Worm (Caenorhabditis elegans) whole organism, early embryonic: Measurements from ENCODE around the gene srh-269.

Source experiments
- B0310.2 ChIP-seq: sonication (generic microtip); optimal IDR thresholded peaks from 2 replicates; lab custom pipeline; 2016; ENCODE audit warnings: mild to moderate bottlenecking, missing genetic modification characterization, missing compliant biosample characterization
- F13C5.2 ChIP-seq: sonication (generic microtip); optimal IDR thresholded peaks from 2 replicates; lab custom pipeline; 2017; ENCODE audit warnings: mild to moderate bottlenecking, missing genetic modification characterization, inconsistent platforms, missing compliant biosample characterization
- ama-1 ChIP-seq: fragments of 150-350 bp; optimal IDR thresholded peaks from 2 replicates; lab custom pipeline; 2014
- ets-7 ChIP-seq: sonication (generic microtip); optimal IDR thresholded peaks from 2 replicates; lab custom pipeline; 2016; ENCODE audit warnings: missing genotype, missing genetic modification characterization, missing compliant biosample characterization
- flt-1 ChIP-seq: fragments of 200-800 bp; sonication (Bioruptor generic); IDR thresholded peaks from 2 replicates; pipeline ENCODE4 v1.3.6; 2022; ENCODE audit warnings: missing genetic modification characterization, missing compliant biosample characterization
- hmbx-1 ChIP-seq: sonication (generic microtip); optimal IDR thresholded peaks from 2 replicates; lab custom pipeline; 2016; ENCODE audit warnings: mild to moderate bottlenecking, missing genetic modification characterization, missing compliant biosample characterization
- hmg-4 ChIP-seq: fragments of 200-800 bp; sonication (Bioruptor generic); optimal IDR thresholded peaks from 2 replicates; lab custom pipeline; 2018; ENCODE audit warnings: mild to moderate bottlenecking, missing genetic modification characterization, missing compliant biosample characterization
- tbx-11 ChIP-seq: fragments of 200-800 bp; sonication (Bioruptor generic); IDR thresholded peaks from 2 replicates; pipeline ENCODE4 v1.3.6; 2022; ENCODE audit warnings: missing genetic modification characterization, missing compliant biosample characterization
- tbx-37 ChIP-seq: fragments of 200-800 bp; sonication (Bioruptor generic); conservative IDR thresholded peaks from 2 replicates; pipeline ENCODE4 v1.3.6; 2022; ENCODE audit warnings: missing genetic modification reagents, missing genetic modification characterization, missing compliant biosample characterization
- tra-4 ChIP-seq: sonication (generic microtip); optimal IDR thresholded peaks from 2 replicates; lab custom pipeline; 2017; ENCODE audit warnings: missing genetic modification characterization, missing compliant biosample characterization

DNA sequence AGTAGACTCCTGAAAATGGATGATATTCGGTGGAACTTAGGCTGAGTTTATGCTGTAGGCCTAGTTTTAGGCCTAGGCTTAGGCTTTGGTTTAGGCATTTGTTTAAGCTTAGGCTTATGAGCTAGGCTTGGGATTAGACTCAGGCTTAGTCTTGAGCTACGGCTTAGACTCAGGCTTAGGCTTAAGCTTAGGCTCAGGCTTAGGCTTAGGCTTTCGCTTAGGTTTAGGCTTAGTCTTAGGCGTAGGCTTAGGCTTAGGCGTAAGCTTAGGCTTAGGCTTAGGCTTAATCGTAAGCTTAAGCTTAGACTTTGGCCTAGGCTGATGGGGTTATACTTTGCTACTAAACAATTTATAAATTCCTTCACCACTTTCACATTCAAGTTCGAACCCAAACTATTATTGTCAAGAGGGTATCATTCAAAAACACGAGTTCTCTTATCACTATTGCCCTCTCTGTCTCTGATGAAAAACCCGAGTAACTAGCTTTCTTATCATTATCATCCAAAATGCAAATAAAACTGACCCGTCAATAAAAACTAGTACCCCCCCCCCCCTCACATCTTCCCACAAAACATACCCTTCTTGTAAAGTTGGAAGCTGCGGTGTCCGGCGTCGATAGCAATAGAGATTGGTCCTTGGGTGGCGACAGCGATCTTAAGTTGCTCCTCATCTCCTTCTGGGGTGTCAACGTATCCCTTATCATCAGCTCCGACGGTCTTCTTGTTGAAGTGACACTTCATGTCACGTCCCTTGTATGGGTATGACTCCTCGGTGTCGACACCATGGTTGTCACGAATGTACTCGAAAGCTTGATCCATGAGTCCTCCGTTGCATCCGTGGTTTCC, 1.3 kb upstream of the srh-269 start:
- TF ChIP-seq B0310.2 (tag; lab: Kevin White, UChicago) (no peak), ama-1 (lab: Kevin White, UChicago) (no peak), F13C5.2 (tag; lab: Kevin White, UChicago) (no peak), hmg-4 (GFP tag; lab: Kevin White, UChicago) (no peak), ets-7 (tag; lab: Kevin White, UChicago) (no peak), hmbx-1 (tag; lab: Kevin White, UChicago) (no peak), tbx-37 (GFP tag; lab: Robert Waterston, UW) (no peak), flt-1 (GFP tag; lab: Robert Waterston, UW) (no peak), tbx-11 (GFP tag; lab: Robert Waterston, UW) (no peak), tra-4 (no peak)
